Fruit fly (Drosophila melanogaster): Measurements from ENCODE around the gene CG2129.

DNA sequence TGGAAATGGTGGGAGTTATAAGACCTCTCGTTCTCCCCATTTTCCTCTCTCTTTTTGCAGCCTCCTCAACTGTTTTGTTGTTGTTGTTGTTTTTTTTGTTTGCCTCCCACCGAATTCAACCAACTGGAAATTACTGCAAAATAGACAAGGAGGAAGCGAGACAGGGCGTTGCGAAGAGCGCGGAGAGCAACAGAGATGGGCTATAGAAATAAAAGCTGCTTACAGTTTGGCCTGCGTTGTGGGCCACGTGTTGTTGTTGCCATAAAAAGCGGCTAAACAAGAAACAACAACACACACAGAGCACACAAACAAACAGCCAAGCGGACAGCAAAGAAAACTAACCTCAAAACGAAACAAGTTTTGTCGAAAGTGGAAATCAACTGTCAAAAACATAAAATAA, 48.9 kb downstream of the CG2129 start:
- TF ChIP-seq CTCF (optimal IDR thresholded peaks at IDR 0.05) (no peak), CG8478 (optimal IDR thresholded peaks at IDR 0.05) (no peak)
